Worm (Caenorhabditis elegans) whole organism, young adult: ENCODE measurements around the gene F53F8.7.

Experiments used
- athp-1 ChIP-seq: sonication (generic microtip); optimal IDR thresholded peaks from 2 replicates; lab custom pipeline; 2017; ENCODE audit warnings: mild to moderate bottlenecking, missing genetic modification characterization, missing compliant biosample characterization
- him-1 ChIP-seq: sonication (generic microtip); optimal IDR thresholded peaks from 2 replicates; lab custom pipeline; 2016; ENCODE audit warnings: missing genotype, missing genetic modification reagents, missing genetic modification characterization, missing compliant biosample characterization

DNA sequence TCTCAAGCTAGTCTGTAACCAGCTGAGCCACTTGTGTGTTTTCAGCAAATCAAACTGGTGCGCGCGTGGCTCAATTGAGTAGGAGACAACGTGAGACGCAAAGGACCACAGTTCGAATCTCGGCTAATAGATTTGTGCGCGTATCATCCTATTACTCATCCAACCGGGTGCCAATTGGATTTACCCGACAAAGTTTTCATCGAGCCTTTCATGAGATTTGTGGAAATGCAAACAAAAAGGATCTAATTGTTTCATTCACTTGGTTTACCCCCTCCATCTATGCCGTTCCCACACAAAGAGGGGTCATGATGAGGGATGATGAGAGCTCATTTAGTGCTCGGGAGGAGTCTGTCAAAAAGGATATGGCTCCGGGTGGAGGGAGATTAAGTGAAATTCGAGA is 43.0 kb downstream of the F53F8.7 start:
- TF ChIP-seq him-1 (tag; lab: Kevin White, UChicago): no peak
- no peak for TF ChIP-seq athp-1 (tag; lab: Kevin White, UChicago)
